Fruit fly (Drosophila melanogaster) whole organism, adult: ENCODE data around the gene cDIP.

ENCODE experiments used
- CG11617 ChIP-seq: fragments of 200-800 bp; sonication (Bioruptor generic); optimal IDR thresholded peaks from 2 replicates; lab custom pipeline; 2017; ENCODE audit warnings: mild to moderate bottlenecking, missing biosample characterization, missing genetic modification reagents, missing genetic modification characterization
- CG12768 ChIP-seq: fragments of 200-800 bp; sonication (Bioruptor generic); optimal IDR thresholded peaks from 2 replicates; lab custom pipeline; 2017; ENCODE audit warnings: missing biosample characterization, missing genetic modification characterization, mild to moderate bottlenecking, moderate library complexity, missing genetic modification reagents
- CG14711 ChIP-seq: fragments of 200-800 bp; sonication (Bioruptor generic); optimal IDR thresholded peaks from 2 replicates; lab custom pipeline; 2018; ENCODE audit warnings: missing biosample characterization, mild to moderate bottlenecking, missing genetic modification characterization, moderate library complexity
- CG1620 ChIP-seq: fragments of 200-800 bp; sonication (Bioruptor generic); optimal IDR thresholded peaks from 2 replicates; lab custom pipeline; 2016; ENCODE audit warnings: missing biosample characterization, missing genetic modification characterization
- CG33017 ChIP-seq: fragments of 200-800 bp; sonication (Bioruptor generic); optimal IDR thresholded peaks from 2 replicates; lab custom pipeline; 2018; ENCODE audit warnings: missing biosample characterization, mild to moderate bottlenecking, missing genetic modification characterization, moderate library complexity
- CG5204 ChIP-seq: fragments of 200-800 bp; sonication (Bioruptor generic); optimal IDR thresholded peaks from 2 replicates; lab custom pipeline; 2016; ENCODE audit warnings: missing biosample characterization, missing genetic modification characterization
- CG7045 ChIP-seq: fragments of 200-800 bp; sonication (Bioruptor generic); optimal IDR thresholded peaks from 2 replicates; lab custom pipeline; 2017; ENCODE audit warnings: missing biosample characterization, mild to moderate bottlenecking, missing genetic modification characterization
- CG7101 ChIP-seq: fragments of 200-800 bp; sonication (Bioruptor generic); optimal IDR thresholded peaks from 2 replicates; lab custom pipeline; 2018; ENCODE audit warnings: missing biosample characterization, mild to moderate bottlenecking, missing genetic modification characterization, moderate library complexity
- Clk ChIP-seq: fragments of 200-800 bp; sonication (Bioruptor generic); optimal IDR thresholded peaks from 2 replicates; lab custom pipeline; 2017; ENCODE audit warnings: missing biosample characterization, missing genetic modification characterization
- Crg-1 ChIP-seq: fragments of 200-800 bp; sonication (Bioruptor generic); optimal IDR thresholded peaks from 2 replicates; lab custom pipeline; 2016; ENCODE audit warnings: missing biosample characterization, missing genetic modification characterization
- Hr96 ChIP-seq: fragments of 200-800 bp; sonication (Bioruptor generic); optimal IDR thresholded peaks from 2 replicates; lab custom pipeline; 2016; ENCODE audit warnings: missing biosample characterization, missing genetic modification characterization
- Mnt ChIP-seq: fragments of 200-800 bp; sonication (Bioruptor generic); optimal IDR thresholded peaks from 2 replicates; lab custom pipeline; 2016; ENCODE audit warnings: missing biosample characterization, mild to moderate bottlenecking, missing genetic modification characterization
- bab1 ChIP-seq: fragments of 200-800 bp; sonication (Bioruptor generic); optimal IDR thresholded peaks from 3 replicates; lab custom pipeline; 2019; ENCODE audit warnings: missing biosample characterization, mild to moderate bottlenecking, missing genetic modification characterization, moderate library complexity
- cic ChIP-seq: fragments of 200-800 bp; sonication (Bioruptor generic); optimal IDR thresholded peaks from 2 replicates; lab custom pipeline; 2017; ENCODE audit warnings: missing biosample characterization, mild to moderate bottlenecking, missing genetic modification characterization, moderate library complexity
- cnc ChIP-seq, 2 experiments: fragments of >200 bp; optimal IDR thresholded peaks; 2 replicates each; lab custom pipeline; 2017
- kay ChIP-seq: fragments of 200-800 bp; sonication (Bioruptor generic); peaks from one replicate; lab custom pipeline; 2016; ENCODE audit warnings: missing biosample characterization, missing genetic modification characterization, borderline replicate concordance
- ovo ChIP-seq: fragments of 200-800 bp; sonication (Bioruptor generic); optimal IDR thresholded peaks from 2 replicates; lab custom pipeline; 2016; ENCODE audit warnings: missing biosample characterization, missing genetic modification characterization
- pad ChIP-seq: fragments of 200-800 bp; sonication (Bioruptor generic); optimal IDR thresholded peaks from 3 replicates; lab custom pipeline; 2017; ENCODE audit warnings: missing biosample characterization, missing genetic modification characterization, mild to moderate bottlenecking, moderate library complexity, missing genetic modification reagents
- tj ChIP-seq: fragments of 200-800 bp; sonication (Bioruptor generic); optimal IDR thresholded peaks from 3 replicates; lab custom pipeline; 2017; ENCODE audit warnings: missing biosample characterization, mild to moderate bottlenecking, missing genetic modification characterization, moderate library complexity
- toe ChIP-seq: fragments of 200-800 bp; sonication (Bioruptor generic); optimal IDR thresholded peaks from 2 replicates; lab custom pipeline; 2016; ENCODE audit warnings: missing biosample characterization, missing genetic modification characterization

The cDIP gene

dm6 chr3R:21203660-21204499 lies 43.0 kb upstream of the cDIP start:
- TF ChIP-seq cic (GFP tag; lab: Kevin White, UChicago): peak; percentile 95
- TF ChIP-seq tj (GFP tag; lab: Kevin White, UChicago): no peak
- TF ChIP-seq CG7045 (GFP tag; lab: Kevin White, UChicago): no peak
- no peak for TF ChIP-seq CG1620 (GFP tag; lab: Kevin White, UChicago)
- no peak for TF ChIP-seq Crg-1
- TF ChIP-seq Hr96 (GFP tag; lab: Kevin White, UChicago): no peak
- peak; percentile 75 for TF ChIP-seq CG12768 (GFP tag; lab: Kevin White, UChicago)
- TF ChIP-seq CG5204: no peak
- TF ChIP-seq CG7101 (tag; lab: Kevin White, UChicago): peak; percentile 58
- TF ChIP-seq CG33017 (tag; lab: Kevin White, UChicago): peak; percentile 75
- TF ChIP-seq cnc (optimal IDR thresholded peaks at IDR 0.05; lab: Kevin White, UChicago): peak in 1 of 2 experiments; percentile 34
- TF ChIP-seq CG11617 (GFP tag; lab: Kevin White, UChicago): no peak
- peak; percentile 89 for TF ChIP-seq kay (GFP tag; lab: Kevin White, UChicago)
- TF ChIP-seq Mnt (GFP tag; lab: Kevin White, UChicago): peak; percentile 48
- no peak for TF ChIP-seq bab1 (GFP tag; lab: Kevin White, UChicago)
- no peak for TF ChIP-seq ovo
- no peak for TF ChIP-seq pad (GFP tag; lab: Kevin White, UChicago)
- no peak for TF ChIP-seq Clk (GFP tag; lab: Kevin White, UChicago)
- TF ChIP-seq toe (GFP tag; lab: Kevin White, UChicago): no peak
- no peak for TF ChIP-seq CG14711 (tag; lab: Kevin White, UChicago)

dm6 chr3R:21203135-21203534 lies 42.2 kb upstream of the cDIP start:
- TF ChIP-seq CG5204 (no peak), ovo (peak; percentile 35), Mnt (GFP tag; lab: Kevin White, UChicago) (peak; percentile 4)

- TF ChIP-seq CG33017 (tag; lab: Kevin White, UChicago): no peak
Observed at dm6 chr3R:21201627-21202026, 40.7 kb upstream of the cDIP start.

- TF ChIP-seq ovo (no peak), Clk (GFP tag; lab: Kevin White, UChicago) (no peak), CG5204 (peak; percentile 18), CG12768 (GFP tag; lab: Kevin White, UChicago) (no peak), CG14711 (tag; lab: Kevin White, UChicago) (no peak), bab1 (GFP tag; lab: Kevin White, UChicago) (no peak), CG7101 (tag; lab: Kevin White, UChicago) (peak; percentile 47), Mnt (GFP tag; lab: Kevin White, UChicago) (no peak), cnc (optimal IDR thresholded peaks at IDR 0.05; lab: Kevin White, UChicago) (no peak), cic (GFP tag; lab: Kevin White, UChicago) (no peak), tj (GFP tag; lab: Kevin White, UChicago) (no peak), kay (GFP tag; lab: Kevin White, UChicago) (peak; percentile 53), Crg-1 (no peak), CG1620 (GFP tag; lab: Kevin White, UChicago) (no peak), CG33017 (tag; lab: Kevin White, UChicago) (peak; percentile 61), pad (GFP tag; lab: Kevin White, UChicago) (no peak), CG7045 (GFP tag; lab: Kevin White, UChicago) (no peak), Hr96 (GFP tag; lab: Kevin White, UChicago) (no peak), toe (GFP tag; lab: Kevin White, UChicago) (no peak), CG11617 (GFP tag; lab: Kevin White, UChicago) (peak; percentile 40)
Observed at dm6 chr3R:21199953-21200368, 39.1 kb upstream of the cDIP start.

dm6 chr3R:21199085-21199899 lies 38.4 kb upstream of the cDIP start:
- TF ChIP-seq cic (GFP tag; lab: Kevin White, UChicago) (peak; percentile 44), Mnt (GFP tag; lab: Kevin White, UChicago) (peak; percentile 24), kay (GFP tag; lab: Kevin White, UChicago) (peak; percentile 90), CG1620 (GFP tag; lab: Kevin White, UChicago) (no peak), Hr96 (GFP tag; lab: Kevin White, UChicago) (no peak), ovo (peak; percentile 12)

- TF ChIP-seq cic (GFP tag; lab: Kevin White, UChicago) (peak; percentile 63), Hr96 (GFP tag; lab: Kevin White, UChicago) (no peak)
Observed at dm6 chr3R:21198073-21198472, 37.2 kb upstream of the cDIP start.
